Fruit fly (Drosophila melanogaster) whole organism, embryonic: Measurements from ENCODE around the gene CG1307.

Source experiments
- Awh ChIP-seq: fragments of 200-800 bp; sonication (Bioruptor generic); IDR thresholded peaks from 2 replicates; pipeline ENCODE4, ENCODE4 v1.3.6; 2022; ENCODE audit warnings: missing biosample characterization, missing genetic modification characterization
- BEAF-32 ChIP-seq: fragments of 200-800 bp; sonication (Bioruptor generic); optimal IDR thresholded peaks from 3 replicates; lab custom pipeline; 2017; ENCODE audit warnings: missing biosample characterization, missing genetic modification characterization, mild to moderate bottlenecking, moderate library complexity, missing genetic modification reagents
- C15 ChIP-seq: fragments of 200-800 bp; sonication (Bioruptor generic); IDR thresholded peaks from 3 replicates; pipeline ENCODE4 v1.3.6; 2022; ENCODE audit warnings: missing biosample characterization, missing genetic modification characterization
- CG1024 ChIP-seq: fragments of 200-800 bp; sonication (Bioruptor generic); IDR thresholded peaks from 2 replicates; pipeline ENCODE4 v1.3.6; 2022; ENCODE audit warnings: missing biosample characterization, missing genetic modification characterization
- CG10321 ChIP-seq: fragments of 200-800 bp; sonication (Bioruptor generic); IDR thresholded peaks from 2 replicates; pipeline ENCODE4 v1.3.6; 2022; ENCODE audit warnings: missing biosample characterization, missing genetic modification characterization
- CG13624 ChIP-seq: fragments of 200-800 bp; sonication (Bioruptor generic); optimal IDR thresholded peaks from 2 replicates; lab custom pipeline; 2016; ENCODE audit warnings: missing biosample characterization, missing genetic modification characterization
- CG1647 ChIP-seq: fragments of 200-800 bp; sonication (Bioruptor generic); optimal IDR thresholded peaks from 3 replicates; lab custom pipeline; 2016; ENCODE audit warnings: missing biosample characterization, missing genetic modification characterization
- CG17328 ChIP-seq: fragments of 200-800 bp; sonication (Bioruptor generic); IDR thresholded peaks from 2 replicates; pipeline ENCODE4 v1.3.6; 2022; ENCODE audit warnings: missing biosample characterization, missing genetic modification characterization
- CG2199 ChIP-seq: fragments of 200-800 bp; sonication (Bioruptor generic); IDR thresholded peaks from 3 replicates; pipeline ENCODE4 v1.3.6; 2022; ENCODE audit warnings: missing biosample characterization, missing genetic modification characterization
- CG30403 ChIP-seq: fragments of 200-800 bp; sonication (Bioruptor generic); optimal IDR thresholded peaks from 3 replicates; lab custom pipeline; 2016; ENCODE audit warnings: missing biosample characterization, missing genetic modification characterization
- CG3163 ChIP-seq: fragments of 200-800 bp; sonication (Bioruptor generic); optimal IDR thresholded peaks from 3 replicates; lab custom pipeline; 2016; ENCODE audit warnings: missing biosample characterization, missing genetic modification characterization
- CG32767 ChIP-seq: fragments of 200-800 bp; sonication (Bioruptor generic); IDR thresholded peaks from 2 replicates; pipeline ENCODE4 v1.3.6; 2022; ENCODE audit warnings: missing biosample characterization, missing genetic modification characterization
- CG34224 ChIP-seq: fragments of 200-800 bp; sonication (Bioruptor generic); IDR thresholded peaks from 3 replicates; pipeline ENCODE4 v1.3.6; 2022; ENCODE audit warnings: missing biosample characterization, missing genetic modification characterization; ENCODE audit not compliant: partially characterized antibody
- CG5245 ChIP-seq: fragments of 200-800 bp; sonication (Bioruptor generic); optimal IDR thresholded peaks from 3 replicates; lab custom pipeline; 2016; ENCODE audit warnings: missing biosample characterization, missing genetic modification characterization
- CG6272 ChIP-seq: fragments of 200-800 bp; sonication (Bioruptor generic); IDR thresholded peaks from 2 replicates; pipeline ENCODE4 v1.3.6; 2022; ENCODE audit warnings: missing biosample characterization, missing genetic modification characterization
- CG8359 ChIP-seq: fragments of 200-800 bp; sonication (Bioruptor generic); optimal IDR thresholded peaks from 2 replicates; lab custom pipeline; 2017; ENCODE audit warnings: missing biosample characterization, mild to moderate bottlenecking, missing genetic modification characterization, borderline replicate concordance
- CG8478 ChIP-seq: fragments of >200 bp; optimal IDR thresholded peaks from 2 replicates; lab custom pipeline; 2018
- CG8944 ChIP-seq: fragments of 200-800 bp; sonication (Bioruptor generic); optimal IDR thresholded peaks from 3 replicates; lab custom pipeline; 2016; ENCODE audit warnings: missing biosample characterization, missing genetic modification characterization
- CG9727 ChIP-seq: fragments of 200-800 bp; sonication (Bioruptor generic); optimal IDR thresholded peaks from 3 replicates; lab custom pipeline; 2017; ENCODE audit warnings: missing biosample characterization, mild to moderate bottlenecking, missing genetic modification characterization
- CG9932 ChIP-seq: fragments of 200-800 bp; sonication (Bioruptor generic); IDR thresholded peaks from 2 replicates; pipeline ENCODE4 v1.3.6; 2022; ENCODE audit warnings: missing biosample characterization, missing genetic modification characterization
- CHES-1-like ChIP-seq: fragments of 200-800 bp; sonication (Bioruptor generic); optimal IDR thresholded peaks from 2 replicates; lab custom pipeline; 2016; ENCODE audit warnings: missing biosample characterization, missing genetic modification characterization
- CoRest ChIP-seq: fragments of 200-800 bp; sonication (Bioruptor generic); optimal IDR thresholded peaks from 3 replicates; lab custom pipeline; 2018; ENCODE audit warnings: missing biosample characterization, mild to moderate bottlenecking, missing genetic modification characterization, moderate library complexity
- CrebB ChIP-seq: fragments of 200-800 bp; sonication (Bioruptor generic); optimal IDR thresholded peaks from 3 replicates; lab custom pipeline; 2018; ENCODE audit warnings: missing biosample characterization, mild to moderate bottlenecking, missing genetic modification characterization
- Dad ChIP-seq: fragments of 200-800 bp; sonication (Bioruptor generic); optimal IDR thresholded peaks from 3 replicates; lab custom pipeline; 2016; ENCODE audit warnings: missing biosample characterization, missing genetic modification characterization
- Deaf1 ChIP-seq: fragments of 200-800 bp; optimal IDR thresholded peaks from 3 replicates; lab custom pipeline; 2019; ENCODE audit warnings: missing biosample characterization, mild to moderate bottlenecking, missing genetic modification characterization, moderate library complexity
- Dll ChIP-seq: fragments of 200-800 bp; sonication (Bioruptor generic); IDR thresholded peaks from 4 replicates; pipeline ENCODE4 v1.3.6; 2022; ENCODE audit warnings: missing biosample characterization, missing genetic modification characterization; ENCODE audit not compliant: partially characterized antibody
- Hand ChIP-seq: fragments of 200-800 bp; sonication (Bioruptor generic); optimal IDR thresholded peaks from 2 replicates; lab custom pipeline; 2017; ENCODE audit warnings: mild to moderate bottlenecking, missing biosample characterization, missing genetic modification reagents, missing genetic modification characterization
- HmgZ ChIP-seq: fragments of 200-800 bp; sonication (Bioruptor generic); optimal IDR thresholded peaks from 2 replicates; lab custom pipeline; 2018; ENCODE audit warnings: missing biosample characterization, mild to moderate bottlenecking, missing genetic modification characterization
- Hr39 ChIP-seq: fragments of >200 bp; optimal IDR thresholded peaks from 2 replicates; lab custom pipeline; 2017
- Optix ChIP-seq: fragments of 200-800 bp; sonication (Bioruptor generic); IDR thresholded peaks from 3 replicates; pipeline ENCODE4 v1.3.6; 2022; ENCODE audit warnings: missing biosample characterization, missing genetic modification characterization
- ase ChIP-seq: fragments of 200-800 bp; sonication (Bioruptor generic); IDR thresholded peaks from 3 replicates; pipeline ENCODE4 v1.3.6; 2022; ENCODE audit warnings: missing biosample characterization, missing genetic modification characterization
- ato ChIP-seq: fragments of 200-800 bp; sonication (Bioruptor generic); IDR thresholded peaks from 2 replicates; pipeline ENCODE4 v1.3.6; 2022; ENCODE audit warnings: missing biosample characterization, missing genetic modification characterization; ENCODE audit not compliant: partially characterized antibody
- br ChIP-seq: fragments of >200 bp; optimal IDR thresholded peaks from 2 replicates; lab custom pipeline; 2017
- cas ChIP-seq: fragments of 200-800 bp; sonication (Bioruptor generic); IDR thresholded peaks from 2 replicates; pipeline ENCODE4 v1.3.6; 2022; ENCODE audit warnings: missing biosample characterization, missing genetic modification characterization
- cato ChIP-seq: fragments of 200-800 bp; sonication (Bioruptor generic); optimal IDR thresholded peaks from 2 replicates; lab custom pipeline; 2016; ENCODE audit warnings: missing biosample characterization, missing genetic modification characterization, borderline replicate concordance
- cg ChIP-seq: fragments of 200-800 bp; sonication (Bioruptor generic); optimal IDR thresholded peaks from 3 replicates; lab custom pipeline; 2019; ENCODE audit warnings: missing biosample characterization, mild to moderate bottlenecking, missing genetic modification characterization, moderate library complexity
- chif ChIP-seq, 2 experiments: fragments of 200-800 bp; sonication (Bioruptor generic); optimal IDR thresholded peaks; 3 replicates each; lab custom pipeline; 2016; ENCODE audit warnings: missing biosample characterization in 2 of 2, missing genetic modification characterization in 2 of 2
- chn ChIP-seq: fragments of 200-800 bp; sonication (Bioruptor generic); optimal IDR thresholded peaks from 2 replicates; lab custom pipeline; 2016; ENCODE audit warnings: missing biosample characterization, missing genetic modification characterization
- croc ChIP-seq: fragments of 200-800 bp; sonication (Bioruptor generic); conservative IDR thresholded peaks from 3 replicates; pipeline ENCODE4 v1.3.6; 2022; ENCODE audit warnings: missing biosample characterization, missing genetic modification characterization
- crp ChIP-seq, 2 experiments: fragments of 200-800 bp; sonication (Bioruptor generic); optimal IDR thresholded peaks; 2 replicates in 1 of 2; 3 replicates in 1 of 2; lab custom pipeline; 2017; ENCODE audit warnings: missing biosample characterization in 2 of 2, missing genetic modification characterization in 2 of 2, mild to moderate bottlenecking in 1 of 2, moderate library complexity in 1 of 2
- eyg ChIP-seq: fragments of 200-800 bp; sonication (Bioruptor generic); optimal IDR thresholded peaks from 3 replicates; lab custom pipeline; 2016; ENCODE audit warnings: missing biosample characterization, missing genetic modification characterization
- ftz-f1 ChIP-seq: fragments of 200-800 bp; sonication (Bioruptor generic); optimal IDR thresholded peaks from 2 replicates; lab custom pipeline; 2016; ENCODE audit warnings: missing biosample characterization, missing genetic modification characterization
- insv ChIP-seq, 2 experiments: fragments of 200-800 bp; sonication (Bioruptor generic); optimal IDR thresholded peaks; 3 replicates each; lab custom pipeline; 2016 to 2018; ENCODE audit warnings: missing biosample characterization in 2 of 2, missing genetic modification characterization in 2 of 2
- kni ChIP-seq: fragments of 200-800 bp; sonication (Bioruptor generic); optimal IDR thresholded peaks from 3 replicates; lab custom pipeline; 2017; ENCODE audit warnings: mild to moderate bottlenecking, missing biosample characterization, missing genetic modification reagents, missing genetic modification characterization
- mld ChIP-seq: fragments of 200-800 bp; sonication (Bioruptor generic); IDR thresholded peaks from 3 replicates; pipeline ENCODE4 v1.3.6; 2022; ENCODE audit warnings: missing biosample characterization, missing genetic modification characterization; ENCODE audit not compliant: partially characterized antibody
- odd ChIP-seq: fragments of 200-800 bp; sonication (Bioruptor generic); optimal IDR thresholded peaks from 2 replicates; lab custom pipeline; 2017; ENCODE audit warnings: missing biosample characterization, mild to moderate bottlenecking, missing genetic modification characterization
- prd ChIP-seq, 3 experiments: fragments of >200 bp in 2 of 3; fragments of 200-800 bp in 1 of 3; sonication (Bioruptor generic) in 1 of 3; optimal IDR thresholded peaks in 2 of 3; IDR thresholded peaks in 1 of 3; 2 replicates in 2 of 3; 3 replicates in 1 of 3; pipeline versions ENCODE4 v1.3.6 to Lab custom; 2017 to 2022; ENCODE audit warnings: missing biosample characterization in 1 of 3, missing genetic modification characterization in 1 of 3
- pros ChIP-seq: fragments of 200-800 bp; sonication (Bioruptor generic); optimal IDR thresholded peaks from 3 replicates; lab custom pipeline; 2019; ENCODE audit warnings: missing biosample characterization, mild to moderate bottlenecking, missing genetic modification characterization, moderate library complexity
- seq ChIP-seq: fragments of 200-800 bp; sonication (Bioruptor generic); IDR thresholded peaks from 2 replicates; pipeline ENCODE4 v1.3.6; 2022; ENCODE audit warnings: missing biosample characterization, missing genetic modification characterization
- sim ChIP-seq: fragments of 200-800 bp; sonication (Bioruptor generic); IDR thresholded peaks from 2 replicates; pipeline ENCODE4 v1.3.6; 2022; ENCODE audit warnings: missing biosample characterization, missing genetic modification characterization
- sob ChIP-seq: fragments of 200-800 bp; sonication (Bioruptor generic); IDR thresholded peaks from 2 replicates; pipeline ENCODE4 v1.3.6; 2022; ENCODE audit warnings: missing biosample characterization, missing genetic modification characterization
- zen ChIP-seq: fragments of 200-800 bp; sonication (Bioruptor generic); optimal IDR thresholded peaks from 3 replicates; lab custom pipeline; 2018; ENCODE audit warnings: missing biosample characterization, mild to moderate bottlenecking, missing genetic modification characterization, moderate library complexity

CG1307 gene

DNA sequence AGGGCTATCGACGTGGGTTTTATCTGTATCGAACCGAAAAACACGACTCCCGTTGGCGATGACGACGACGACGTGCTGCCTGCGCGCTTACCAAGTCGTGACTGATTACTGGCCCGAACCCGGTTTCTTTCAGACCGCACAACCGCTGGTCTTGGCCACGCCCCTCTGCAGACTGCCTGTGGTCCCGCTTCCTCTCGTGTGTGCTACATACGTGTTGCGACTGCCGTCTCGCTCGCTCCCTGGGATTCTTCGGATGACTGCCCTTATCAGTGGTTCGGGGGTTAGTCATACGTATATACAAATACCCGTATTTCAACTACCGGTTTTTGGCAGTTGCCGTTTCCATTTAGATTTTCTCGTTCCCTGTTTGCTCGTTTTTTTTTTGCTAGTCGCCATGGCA, 21.2 kb upstream of the CG1307 start, which contains the start of gene lab (continued):
- TF ChIP-seq CG2199 (GFP tag; lab: Robert Waterston, UW) (peak; percentile 78; the same call in 2 of the 3 replicates), Awh (no peak), ftz-f1 (GFP tag; lab: Kevin White, UChicago) (no peak), CG32767 (GFP tag; lab: Robert Waterston, UW) (no peak), prd (optimal IDR thresholded peaks at IDR 0.05; lab: Kevin White, UChicago) (no peak), prd (GFP tag; IDR thresholded peaks at IDR 0.05; lab: Robert Waterston, UW) (no peak), cas (GFP tag; lab: Robert Waterston, UW) (no peak), CG1024 (GFP tag; lab: Robert Waterston, UW) (no peak), mld (GFP tag; lab: Robert Waterston, UW) (no peak), CG3163 (GFP tag; lab: Kevin White, UChicago) (no peak), CG8359 (no peak), Hr39 (no peak), BEAF-32 (no peak), CG1647 (GFP tag; lab: Kevin White, UChicago) (no peak), CG34224 (no peak; the same call in 2 of the 3 replicates), CG9932 (GFP tag; lab: Robert Waterston, UW) (no peak), HmgZ (tag; lab: Kevin White, UChicago) (peak; percentile 40), CG5245 (no peak), Optix (GFP tag; lab: Robert Waterston, UW) (no peak), seq (GFP tag; lab: Robert Waterston, UW) (peak; percentile 73; the same call in 1 of the 2 replicates), CG17328 (GFP tag; lab: Robert Waterston, UW) (no peak), CoRest (tag; lab: Kevin White, UChicago) (peak; percentile 32), zen (tag; lab: Kevin White, UChicago) (peak; percentile 10), eyg (no peak), Hand (GFP tag; lab: Kevin White, UChicago) (no peak), CG9727 (GFP tag; lab: Kevin White, UChicago) (no peak), kni (GFP tag; lab: Kevin White, UChicago) (peak; percentile 23), insv (GFP tag; optimal IDR thresholded peaks at IDR 0.05; lab: Kevin White, UChicago) (no peak), ase (GFP tag; lab: Robert Waterston, UW) (no peak), Dad (no peak), chn (GFP tag; lab: Kevin White, UChicago) (no peak), Dll (GFP tag; lab: Robert Waterston, UW) (no peak), CG10321 (GFP tag; lab: Robert Waterston, UW) (peak; percentile 99), CHES-1-like (GFP tag; lab: Kevin White, UChicago) (no peak), crp (GFP tag; optimal IDR thresholded peaks at IDR 0.05; lab: Kevin White, UChicago) (no peak), CG6272 (GFP tag; lab: Robert Waterston, UW) (no peak), CG8478 (lab: Kevin White, UChicago) (peak; percentile 89), CrebB (tag; lab: Kevin White, UChicago) (no peak), CG30403 (no peak), pros (GFP tag; lab: Kevin White, UChicago) (peak; percentile 33), br (lab: Kevin White, UChicago) (no peak), CG8944 (no peak), C15 (GFP tag; lab: Robert Waterston, UW) (no peak), cato (no peak), sob (GFP tag; lab: Robert Waterston, UW) (no peak), croc (GFP tag; lab: Robert Waterston, UW) (no peak), ato (GFP tag; lab: Robert Waterston, UW) (0 out of 2 replicates have a peak, but pooled peaks have one; percentile 27), CG13624 (no peak), cg (GFP tag; lab: Kevin White, UChicago) (peak; percentile 45), chif (GFP tag; optimal IDR thresholded peaks at IDR 0.05; lab: Kevin White, UChicago) (peak in 1 of 2 experiments; percentile 15), Deaf1 (tag; lab: Kevin White, UChicago) (peak; percentile 89), sim (0 out of 2 replicates have a peak, but pooled peaks have one; percentile 24), odd (GFP tag; lab: Kevin White, UChicago) (peak; percentile 10)
